Worm (Caenorhabditis elegans): Measurements from ENCODE around the gene T26H5.14.

T26H5.14 gene

DNA sequence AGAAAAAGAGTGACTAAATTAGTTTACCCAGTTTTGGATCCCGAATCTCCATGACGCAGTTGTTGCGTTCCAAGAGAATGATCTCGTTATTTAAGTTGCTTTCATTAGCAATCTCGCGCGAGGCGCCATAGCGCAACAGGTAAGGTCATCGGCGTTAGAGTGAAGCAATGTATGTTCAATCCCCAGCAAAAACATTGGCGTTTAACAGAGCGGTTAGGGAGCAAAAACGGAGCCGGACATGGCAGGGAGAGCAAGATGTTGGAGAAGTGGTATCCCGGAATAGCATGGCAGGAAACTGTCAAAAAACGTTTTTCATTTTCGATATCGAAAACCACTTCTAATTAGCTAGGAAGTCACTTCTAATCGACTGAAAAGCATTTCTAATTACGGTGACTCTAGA lies 5.4 kb downstream of the T26H5.14 start:
- no peak for TF ChIP-seq ztf-11 (tag; optimal IDR thresholded peaks at IDR 0.05)
- TF ChIP-seq peb-1 (tag; optimal IDR thresholded peaks at IDR 0.05) = no peak
- no peak for TF ChIP-seq nhr-6 (tag; optimal IDR thresholded peaks at IDR 0.05)
- no peak for TF ChIP-seq mdl-1 (tag; optimal IDR thresholded peaks at IDR 0.05)
- no peak for TF ChIP-seq aly-2 (tag; optimal IDR thresholded peaks at IDR 0.05)
- TF ChIP-seq nhr-11 (tag; optimal IDR thresholded peaks at IDR 0.05) = no peak
- no peak for TF ChIP-seq unc-62 (GFP tag; optimal IDR thresholded peaks at IDR 0.05)
- TF ChIP-seq alr-1 (tag; optimal IDR thresholded peaks at IDR 0.05) = no peak
- TF ChIP-seq skn-1 (tag; optimal IDR thresholded peaks at IDR 0.05) = no peak
- no peak for TF ChIP-seq Y55F3AM.14 (GFP tag; optimal IDR thresholded peaks at IDR 0.05)
- no peak for TF ChIP-seq elt-1 (tag; optimal IDR thresholded peaks at IDR 0.05)
- TF ChIP-seq nhr-12 (tag; optimal IDR thresholded peaks at IDR 0.05) = no peak
- TF ChIP-seq nhr-10 (tag; optimal IDR thresholded peaks at IDR 0.05) = no peak
- no peak for TF ChIP-seq sem-4 (tag; optimal IDR thresholded peaks at IDR 0.05)
- no peak for TF ChIP-seq ceh-16 (tag; optimal IDR thresholded peaks at IDR 0.05)
- TF ChIP-seq nhr-21 (tag; optimal IDR thresholded peaks at IDR 0.05) = no peak
- no peak for TF ChIP-seq lin-39 (tag; optimal IDR thresholded peaks at IDR 0.05)
- TF ChIP-seq blmp-1 (tag; optimal IDR thresholded peaks at IDR 0.05; ENCODE audit: insufficient read depth) = no peak
- TF ChIP-seq unc-39 (tag; optimal IDR thresholded peaks at IDR 0.05) = no peak

ce11 chrV:15459088-15459487 lies 10.1 kb downstream of the T26H5.14 start, which contains the start of gene str-71:
Gene str-71, minus strand, starts transcription at chrV:15459188.
- no peak for TF ChIP-seq gmeb-1 (tag; optimal IDR thresholded peaks at IDR 0.05)
- no peak for TF ChIP-seq lsy-2 (tag; optimal IDR thresholded peaks at IDR 0.05)
- TF ChIP-seq nhr-6 (tag; optimal IDR thresholded peaks at IDR 0.05) = no peak
- TF ChIP-seq mbf-1 (tag; optimal IDR thresholded peaks at IDR 0.05) = no peak
- no peak for TF ChIP-seq ama-1 (optimal IDR thresholded peaks at IDR 0.05)
- TF ChIP-seq peb-1 (tag; optimal IDR thresholded peaks at IDR 0.05) = no peak
- no peak for TF ChIP-seq ztf-1 (GFP tag; conservative IDR thresholded peaks at IDR 0.05)
- no peak for TF ChIP-seq nhr-23 (tag; optimal IDR thresholded peaks at IDR 0.05)
- no peak for TF ChIP-seq nhr-77 (tag; optimal IDR thresholded peaks at IDR 0.05)
- no peak for TF ChIP-seq ztf-11 (tag; optimal IDR thresholded peaks at IDR 0.05)
- TF ChIP-seq unc-39 (tag; optimal IDR thresholded peaks at IDR 0.05) = no peak
- TF ChIP-seq zag-1 (tag; optimal IDR thresholded peaks at IDR 0.05) = no peak
- TF ChIP-seq dmd-4 (tag; optimal IDR thresholded peaks at IDR 0.05) = no peak
- no peak for TF ChIP-seq egl-27 (tag; optimal IDR thresholded peaks at IDR 0.05)
- no peak for TF ChIP-seq unc-55 (GFP tag; optimal IDR thresholded peaks at IDR 0.05)
- no peak for TF ChIP-seq skn-1 (tag; optimal IDR thresholded peaks at IDR 0.05)
- TF ChIP-seq ZK546.5 (tag; optimal IDR thresholded peaks at IDR 0.05) = no peak
- no peak for TF ChIP-seq aly-2 (tag; optimal IDR thresholded peaks at IDR 0.05)

DNA sequence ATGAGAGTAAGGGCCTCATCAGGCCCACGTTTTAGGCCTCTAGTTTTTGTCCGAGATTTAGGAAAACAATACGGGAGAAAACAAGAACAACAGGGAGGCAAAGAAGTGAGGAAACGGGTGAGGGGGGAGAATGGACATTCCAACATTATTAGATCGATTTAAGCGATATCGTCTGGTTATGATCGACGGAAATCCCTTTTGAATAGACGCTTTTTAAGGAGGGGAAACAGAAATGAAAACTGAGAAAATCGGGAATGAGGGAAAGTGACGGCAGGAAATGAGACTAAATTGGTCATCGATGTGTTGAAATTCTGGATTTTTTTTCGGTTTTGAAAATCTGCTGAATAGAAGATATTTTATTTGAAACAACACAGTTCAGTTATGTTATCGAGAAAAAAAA lies 15.4 kb downstream of the T26H5.14 start, which contains the start of gene rocf-1:
Gene rocf-1, minus strand, starts transcription at position 101 of the 400 bp plus-strand sequence.
- no peak for TF ChIP-seq fos-1 (tag; optimal IDR thresholded peaks at IDR 0.05)
- no peak for TF ChIP-seq nhr-237 (tag; optimal IDR thresholded peaks at IDR 0.05)
- no peak for TF ChIP-seq unc-55 (GFP tag; optimal IDR thresholded peaks at IDR 0.05)
- no peak for TF ChIP-seq unc-39 (tag; optimal IDR thresholded peaks at IDR 0.05)
- TF ChIP-seq nhr-21 (tag; optimal IDR thresholded peaks at IDR 0.05) = no peak
- TF ChIP-seq nhr-77 (tag; optimal IDR thresholded peaks at IDR 0.05) = no peak
- no peak for TF ChIP-seq elt-1 (tag; optimal IDR thresholded peaks at IDR 0.05)
- TF ChIP-seq aly-2 (tag; optimal IDR thresholded peaks at IDR 0.05) = no peak
- no peak for TF ChIP-seq elt-3 (tag; optimal IDR thresholded peaks at IDR 0.05)
- no peak for TF ChIP-seq lin-13 (GFP tag; optimal IDR thresholded peaks at IDR 0.05)
- TF ChIP-seq peb-1 (tag; optimal IDR thresholded peaks at IDR 0.05) = no peak
- no peak for TF ChIP-seq mdl-1 (tag; optimal IDR thresholded peaks at IDR 0.05)
- no peak for TF ChIP-seq lsy-2 (tag; optimal IDR thresholded peaks at IDR 0.05)
- TF ChIP-seq lin-11 (tag; optimal IDR thresholded peaks at IDR 0.05) = no peak
- TF ChIP-seq ztf-4 (tag; optimal IDR thresholded peaks at IDR 0.05) = no peak
- no peak for TF ChIP-seq nhr-11 (tag; optimal IDR thresholded peaks at IDR 0.05)
- TF ChIP-seq dmd-4 (tag; optimal IDR thresholded peaks at IDR 0.05) = no peak
- TF ChIP-seq unc-62 (GFP tag; optimal IDR thresholded peaks at IDR 0.05) = no peak

DNA sequence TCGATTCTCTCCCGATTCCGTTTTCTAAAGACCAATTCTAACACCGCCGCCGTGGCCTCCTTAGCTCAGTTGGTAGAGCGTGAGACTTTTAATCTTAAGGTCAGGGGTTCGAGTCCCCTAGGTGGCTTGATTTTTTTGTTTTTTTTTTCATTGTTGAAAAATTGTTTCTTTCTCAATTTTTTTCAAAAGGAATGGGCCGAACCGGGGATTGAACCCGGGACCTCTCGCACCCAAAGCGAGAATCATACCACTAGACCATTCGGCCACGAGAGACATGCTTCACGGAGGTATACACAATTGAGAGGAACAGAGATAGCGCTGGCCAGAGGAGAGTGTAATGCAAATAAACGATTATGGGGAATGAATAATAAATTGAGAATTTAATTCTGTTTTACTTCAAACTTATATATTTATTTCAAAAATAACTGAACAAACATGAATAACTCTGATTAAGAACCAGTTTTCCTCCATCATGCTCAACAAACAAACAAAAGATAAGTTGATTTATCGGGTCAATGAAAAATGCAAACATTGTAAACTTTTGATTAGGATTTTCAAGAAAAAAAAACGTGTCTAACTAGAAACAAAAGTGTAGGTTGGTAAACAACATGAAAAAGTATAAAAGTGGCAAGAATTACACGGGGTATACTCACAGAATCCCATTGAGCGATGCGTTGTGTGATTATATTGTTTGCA lies 16.2 kb downstream of the T26H5.14 start, which contains the start of gene pqn-71:
Gene pqn-71, plus strand, starts transcription at position 646 of the 696 bp plus-strand sequence.
- no peak for TF ChIP-seq nhr-237 (tag; optimal IDR thresholded peaks at IDR 0.05)
- no peak for TF ChIP-seq ztf-4 (tag; optimal IDR thresholded peaks at IDR 0.05)
- TF ChIP-seq mbf-1 (tag; optimal IDR thresholded peaks at IDR 0.05) = peak; percentile 10
- TF ChIP-seq fos-1 (tag; optimal IDR thresholded peaks at IDR 0.05) = peak; percentile 94
- no peak for TF ChIP-seq lin-39 (tag; optimal IDR thresholded peaks at IDR 0.05)
- TF ChIP-seq nhr-21 (tag; optimal IDR thresholded peaks at IDR 0.05) = peak; percentile 82
- peak; percentile 81 for TF ChIP-seq gmeb-1 (tag; optimal IDR thresholded peaks at IDR 0.05)
- TF ChIP-seq nhr-23 (tag; optimal IDR thresholded peaks at IDR 0.05) = no peak
- TF ChIP-seq sma-9 (GFP tag; optimal IDR thresholded peaks at IDR 0.05) = peak; percentile 74
- TF ChIP-seq sma-9 (tag; optimal IDR thresholded peaks at IDR 0.05) = no peak
- no peak for TF ChIP-seq nhr-12 (tag; optimal IDR thresholded peaks at IDR 0.05)
- no peak for TF ChIP-seq unc-62 (GFP tag; optimal IDR thresholded peaks at IDR 0.05)
- peak; percentile 65 for TF ChIP-seq nhr-11 (tag; optimal IDR thresholded peaks at IDR 0.05)
- TF ChIP-seq ama-1 (optimal IDR thresholded peaks at IDR 0.05) = no peak
- TF ChIP-seq ceh-16 (tag; optimal IDR thresholded peaks at IDR 0.05) = no peak
- peak; percentile 91 for TF ChIP-seq sma-3 (GFP tag; optimal IDR thresholded peaks at IDR 0.05)
- TF ChIP-seq R02D3.7 (tag; optimal IDR thresholded peaks at IDR 0.05) = no peak
- no peak for TF ChIP-seq ztf-1 (GFP tag; conservative IDR thresholded peaks at IDR 0.05)
- peak; percentile 69 for TF ChIP-seq unc-55 (GFP tag; optimal IDR thresholded peaks at IDR 0.05)
- no peak for TF ChIP-seq ZK546.5 (tag; optimal IDR thresholded peaks at IDR 0.05)
- peak; percentile 46 for TF ChIP-seq mab-5 (tag; optimal IDR thresholded peaks at IDR 0.05)
- TF ChIP-seq alr-1 (tag; optimal IDR thresholded peaks at IDR 0.05) = peak; percentile 8
- TF ChIP-seq F13H6.1 (tag; optimal IDR thresholded peaks at IDR 0.05) = peak; percentile 74
- peak; percentile 69 for TF ChIP-seq nhr-129 (tag; optimal IDR thresholded peaks at IDR 0.05)
- peak; percentile 57 for TF ChIP-seq zag-1 (tag; optimal IDR thresholded peaks at IDR 0.05)

All from whole organism, L2 larva.